Worm (Caenorhabditis elegans) whole organism, L3 larva: ENCODE measurements around the gene acr-5.

Experiments
- ZK546.5 ChIP-seq: sonication (generic microtip); optimal IDR thresholded peaks from 2 replicates; lab custom pipeline; 2017; ENCODE audit warnings: missing biosample characterization, missing genetic modification characterization
- ama-1 ChIP-seq: fragments of 150-350 bp; optimal IDR thresholded peaks from 2 replicates; lab custom pipeline; 2018
- ceh-16 ChIP-seq: sonication (generic microtip); optimal IDR thresholded peaks from 2 replicates; lab custom pipeline; 2017; ENCODE audit warnings: missing biosample characterization, missing genetic modification characterization
- ceh-28 ChIP-seq: fragments of 150-350 bp; optimal IDR thresholded peaks from 2 replicates; lab custom pipeline; 2014; ENCODE audit warnings: missing biosample characterization, missing genetic modification reagents, missing genetic modification characterization
- ceh-82 ChIP-seq: fragments of 150-350 bp; optimal IDR thresholded peaks from 2 replicates; lab custom pipeline; 2014; ENCODE audit warnings: missing biosample characterization, missing genetic modification characterization
- ceh-9 ChIP-seq: sonication (generic microtip); optimal IDR thresholded peaks from 2 replicates; lab custom pipeline; 2018; ENCODE audit warnings: missing biosample characterization, missing genetic modification characterization
- daf-12 ChIP-seq: fragments of 150-350 bp; optimal IDR thresholded peaks from 2 replicates; lab custom pipeline; 2014; ENCODE audit warnings: missing biosample characterization, missing genetic modification reagents, missing genetic modification characterization
- egl-27 ChIP-seq: sonication (generic microtip); optimal IDR thresholded peaks from 4 replicates; lab custom pipeline; 2017; ENCODE audit warnings: missing biosample characterization, missing genetic modification reagents, missing genetic modification characterization
- egl-5 ChIP-seq: fragments of 150-350 bp; optimal IDR thresholded peaks from 2 replicates; lab custom pipeline; 2017; ENCODE audit warnings: missing biosample characterization, missing genetic modification reagents, missing genetic modification characterization, inconsistent platforms
- elt-1 ChIP-seq: fragments of 150-350 bp; optimal IDR thresholded peaks from 2 replicates; lab custom pipeline; 2014; ENCODE audit warnings: missing biosample characterization, missing genetic modification characterization
- elt-2 ChIP-seq: sonication (generic microtip); optimal IDR thresholded peaks from 2 replicates; lab custom pipeline; 2016; ENCODE audit warnings: missing genetic modification reagents, mild to moderate bottlenecking, missing genetic modification characterization, missing compliant biosample characterization
- elt-3 ChIP-seq, 3 experiments: fragments of 150-350 bp in 1 of 3; sonication (generic microtip) in 2 of 3; optimal IDR thresholded peaks; 2 replicates in 2 of 3; 4 replicates in 1 of 3; lab custom pipeline; 2014 to 2017; ENCODE audit warnings: missing biosample characterization in 3 of 3, missing genetic modification characterization in 3 of 3
- hmg-11 ChIP-seq: sonication (generic microtip); optimal IDR thresholded peaks from 2 replicates; lab custom pipeline; 2016; ENCODE audit warnings: missing genetic modification characterization, missing compliant biosample characterization
- jun-1 ChIP-seq: fragments of 150-350 bp; optimal IDR thresholded peaks from 2 replicates; lab custom pipeline; 2014; ENCODE audit warnings: missing biosample characterization, missing genetic modification reagents, missing genetic modification characterization
- lin-15B ChIP-seq: fragments of 150-350 bp; optimal IDR thresholded peaks from 2 replicates; lab custom pipeline; 2014; ENCODE audit warnings: missing biosample characterization, missing genetic modification characterization
- lin-39 ChIP-seq: fragments of 150-350 bp; optimal IDR thresholded peaks from 2 replicates; lab custom pipeline; 2018; ENCODE audit warnings: missing biosample characterization, missing genetic modification reagents, missing genetic modification characterization
- lsy-12 ChIP-seq: sonication (generic microtip); optimal IDR thresholded peaks from 2 replicates; lab custom pipeline; 2016; ENCODE audit warnings: mild to moderate bottlenecking, missing genetic modification characterization, missing compliant biosample characterization
- mdl-1 ChIP-seq: fragments of 150-350 bp; optimal IDR thresholded peaks from 2 replicates; lab custom pipeline; 2014; ENCODE audit warnings: missing biosample characterization, missing genetic modification characterization
- mml-1 ChIP-seq: fragments of 150-350 bp; sonication (generic microtip); optimal IDR thresholded peaks from 3 replicates; lab custom pipeline; 2014; ENCODE audit warnings: missing biosample characterization, missing genetic modification characterization
- nfya-1 ChIP-seq: sonication (generic microtip); optimal IDR thresholded peaks from 2 replicates; lab custom pipeline; 2017; ENCODE audit warnings: missing genetic modification characterization, mild to moderate bottlenecking, missing compliant biosample characterization, antibody characterized with exemption, moderate library complexity; ENCODE audit not compliant: insufficient read depth
- nhr-11 ChIP-seq: fragments of 150-350 bp; optimal IDR thresholded peaks from 2 replicates; lab custom pipeline; 2014; ENCODE audit warnings: missing biosample characterization, missing genetic modification characterization
- nhr-12 ChIP-seq: fragments of 150-350 bp; optimal IDR thresholded peaks from 2 replicates; lab custom pipeline; 2014; ENCODE audit warnings: missing biosample characterization, missing genetic modification characterization
- nhr-25 ChIP-seq: sonication (generic microtip); optimal IDR thresholded peaks from 2 replicates; lab custom pipeline; 2017; ENCODE audit warnings: missing biosample characterization, missing genetic modification characterization
- nhr-28 ChIP-seq: fragments of 150-350 bp; optimal IDR thresholded peaks from 2 replicates; lab custom pipeline; 2014; ENCODE audit warnings: missing biosample characterization, missing genetic modification characterization
- nhr-43 ChIP-seq: sonication (generic microtip); optimal IDR thresholded peaks from 2 replicates; lab custom pipeline; 2016; ENCODE audit warnings: mild to moderate bottlenecking, missing genetic modification characterization, missing compliant biosample characterization; ENCODE audit not compliant: poor library complexity, severe bottlenecking
- nhr-67 ChIP-seq: fragments of 150-350 bp; optimal IDR thresholded peaks from 2 replicates; lab custom pipeline; 2014; ENCODE audit warnings: missing biosample characterization, missing genetic modification characterization
- nhr-76 ChIP-seq: fragments of 150-350 bp; sonication (generic microtip); optimal IDR thresholded peaks from 5 replicates; lab custom pipeline; 2014; ENCODE audit warnings: missing biosample characterization, missing genetic modification characterization
- nhr-77 ChIP-seq: fragments of 150-350 bp; optimal IDR thresholded peaks from 2 replicates; lab custom pipeline; 2014; ENCODE audit warnings: missing biosample characterization, missing genetic modification characterization
- pha-4 ChIP-seq: fragments of 150-350 bp; optimal IDR thresholded peaks from 2 replicates; lab custom pipeline; 2014; ENCODE audit warnings: missing biosample characterization, missing genetic modification reagents, missing genetic modification characterization
- sea-2 ChIP-seq: fragments of 150-350 bp; sonication (generic microtip); optimal IDR thresholded peaks from 4 replicates; lab custom pipeline; 2014; ENCODE audit warnings: missing biosample characterization, missing genetic modification reagents, missing genetic modification characterization
- snpc-4 ChIP-seq: fragments of 150-350 bp; optimal IDR thresholded peaks from 2 replicates; lab custom pipeline; 2014; ENCODE audit warnings: missing biosample characterization, missing genetic modification characterization
- tbx-2 ChIP-seq: sonication (generic microtip); optimal IDR thresholded peaks from 2 replicates; lab custom pipeline; 2016; ENCODE audit warnings: mild to moderate bottlenecking, missing genetic modification characterization, missing compliant biosample characterization
- unc-39 ChIP-seq: sonication (generic microtip); optimal IDR thresholded peaks from 4 replicates; lab custom pipeline; 2017; ENCODE audit warnings: missing biosample characterization, missing genetic modification characterization
- unc-62 ChIP-seq: fragments of 150-350 bp; sonication (generic microtip); optimal IDR thresholded peaks from 4 replicates; lab custom pipeline; 2014; ENCODE audit warnings: missing biosample characterization, missing genetic modification reagents, missing genetic modification characterization

The acr-5 gene

DNA sequence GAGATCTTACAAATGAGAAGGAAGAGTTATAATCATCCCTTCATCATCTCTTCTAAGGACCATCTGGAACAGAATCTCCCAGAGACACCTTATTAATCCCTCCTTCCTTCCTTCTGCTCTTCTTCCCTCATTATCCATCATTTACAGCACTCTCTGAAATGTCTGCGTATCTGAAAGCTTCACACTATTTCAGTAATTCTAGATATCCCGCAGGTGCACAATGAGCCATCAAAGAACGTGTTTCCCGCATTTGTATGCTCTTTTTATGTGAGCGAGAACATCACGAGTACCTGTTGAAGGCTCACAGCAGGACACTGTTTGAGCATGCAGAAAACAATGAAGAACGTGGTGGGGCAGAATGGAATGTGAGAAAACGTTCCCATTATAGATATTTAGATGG, 38.2 kb downstream of the acr-5 start:
- TF ChIP-seq ZK546.5 (tag; lab: Kevin White, UChicago), result no peak
- no peak for TF ChIP-seq hmg-11 (tag; lab: Kevin White, UChicago)
- TF ChIP-seq mml-1 (tag; lab: Kevin White, UChicago), result no peak
- no peak for TF ChIP-seq nhr-28 (tag; lab: Kevin White, UChicago)
- TF ChIP-seq elt-2 (tag; lab: Kevin White, UChicago), result no peak
- TF ChIP-seq nhr-77 (tag; lab: Kevin White, UChicago), result no peak
- no peak for TF ChIP-seq nhr-25 (tag; lab: Kevin White, UChicago)
- no peak for TF ChIP-seq tbx-2 (tag; lab: Kevin White, UChicago)
- no peak for TF ChIP-seq lin-39 (tag; lab: Kevin White, UChicago)
- TF ChIP-seq unc-39 (tag; lab: Kevin White, UChicago), result no peak
- TF ChIP-seq elt-3 (tag; optimal IDR thresholded peaks at IDR 0.05; lab: Kevin White, UChicago), result no peak
- TF ChIP-seq lsy-12 (tag; lab: Kevin White, UChicago), result no peak
- TF ChIP-seq pha-4 (tag; lab: Kevin White, UChicago), result no peak
- TF ChIP-seq mdl-1 (tag; lab: Kevin White, UChicago), result no peak
- TF ChIP-seq, all 47 proteins: peak for 0

DNA sequence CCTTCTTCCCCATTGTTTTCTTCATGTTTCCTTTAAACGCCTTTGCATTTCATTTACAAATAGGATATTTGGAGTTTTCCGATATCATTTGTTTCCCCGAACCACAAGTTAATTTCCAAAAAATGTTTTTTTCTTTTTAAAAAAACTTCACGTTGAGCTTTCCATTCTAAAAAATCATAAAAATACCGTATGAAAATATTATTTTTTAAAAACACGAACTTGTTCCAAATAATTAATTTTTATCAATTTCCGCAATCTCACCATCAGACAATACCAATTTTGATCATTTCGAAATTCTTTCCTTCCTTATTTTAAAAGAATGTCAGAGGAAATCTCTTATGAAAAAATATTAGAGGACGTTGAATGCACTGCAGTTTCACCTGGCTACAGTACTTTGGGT, 43.1 kb downstream of the acr-5 start, which contains the start of gene wht-6:
TSS of gene wht-6 (plus strand) at position 301 of the 400 bp plus-strand sequence.
- no peak for TF ChIP-seq elt-3 (tag; optimal IDR thresholded peaks at IDR 0.05; lab: Kevin White, UChicago)
- no peak for TF ChIP-seq ceh-16 (tag; lab: Kevin White, UChicago)
- no peak for TF ChIP-seq daf-12 (tag; lab: Kevin White, UChicago)
- no peak for TF ChIP-seq ceh-28 (tag; lab: Kevin White, UChicago)
- no peak for TF ChIP-seq snpc-4 (tag; lab: Kevin White, UChicago)
- no peak for TF ChIP-seq elt-1
- TF ChIP-seq unc-39 (tag; lab: Kevin White, UChicago), result no peak
- no peak for TF ChIP-seq ZK546.5 (tag; lab: Kevin White, UChicago)
- TF ChIP-seq nhr-28 (tag; lab: Kevin White, UChicago), result no peak
- no peak for TF ChIP-seq unc-62
- TF ChIP-seq nhr-77 (tag; lab: Kevin White, UChicago), result no peak
- TF ChIP-seq lsy-12 (tag; lab: Kevin White, UChicago), result no peak
- no peak for TF ChIP-seq nhr-12 (tag; lab: Kevin White, UChicago)
- TF ChIP-seq lin-15B, result no peak
- TF ChIP-seq egl-27 (tag; lab: Kevin White, UChicago), result no peak
- TF ChIP-seq egl-5 (tag; lab: Kevin White, UChicago), result no peak
- TF ChIP-seq ceh-82 (tag; lab: Kevin White, UChicago), result no peak
- TF ChIP-seq, all 47 proteins: peak for 0

- TF ChIP-seq daf-12 (tag; lab: Kevin White, UChicago), result no peak
- TF ChIP-seq tbx-2 (tag; lab: Kevin White, UChicago), result no peak
- no peak for TF ChIP-seq nhr-11 (tag; lab: Kevin White, UChicago)
These were observed 47.6 kb downstream of the acr-5 start, which contains the start of gene T26A5.2 for ce11 chrIII:6467005-6467404. T26A5.2 (plus strand) TSS chrIII:6467305.

DNA sequence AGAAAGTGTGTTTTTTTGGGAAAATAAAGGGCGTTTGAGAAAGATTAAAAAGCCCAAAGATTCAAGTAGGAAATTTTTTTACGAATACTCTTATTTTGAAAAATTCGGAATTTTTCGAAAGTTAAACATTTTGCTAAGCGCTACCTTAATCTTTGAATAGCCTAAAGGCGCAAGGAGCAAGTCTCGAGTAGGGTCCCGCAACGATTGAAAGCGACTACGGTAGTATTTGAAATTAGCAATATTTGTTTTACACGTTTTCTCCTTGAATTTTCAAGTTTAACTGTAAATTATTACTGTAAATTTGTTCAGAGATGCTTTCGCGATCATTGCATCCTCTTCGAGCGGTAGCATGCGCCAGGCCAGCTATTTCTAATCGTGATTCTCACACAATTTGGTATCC, 49.7 kb downstream of the acr-5 start, which contains the start of gene nduf-2.2:
TSS of gene nduf-2.2 (plus strand) at position 310 of the 400 bp plus-strand sequence.
- TF ChIP-seq nhr-76 (tag; lab: Kevin White, UChicago) (no peak), tbx-2 (tag; lab: Kevin White, UChicago) (no peak), nhr-43 (tag; lab: Kevin White, UChicago) (no peak), nhr-12 (tag; lab: Kevin White, UChicago) (no peak), sea-2 (GFP tag; lab: Kevin White, UChicago) (no peak), elt-1 (no peak), nfya-1 (tag; lab: Kevin White, UChicago) (no peak), ceh-9 (no peak), ZK546.5 (tag; lab: Kevin White, UChicago) (no peak), ceh-28 (tag; lab: Kevin White, UChicago) (no peak), hmg-11 (tag; lab: Kevin White, UChicago) (no peak), egl-27 (tag; lab: Kevin White, UChicago) (no peak), mml-1 (tag; lab: Kevin White, UChicago) (no peak), nhr-67 (no peak), mdl-1 (tag; lab: Kevin White, UChicago) (no peak), ama-1 (lab: Kevin White, UChicago) (no peak), jun-1 (no peak)
